Worm (Caenorhabditis elegans): ENCODE data around the gene F31F4.1.

Gene F31F4.1

ce11 chrV:676090-676489, 7.8 kb upstream of the F31F4.1 start:
- TF ChIP-seq snpc-4 (tag; optimal IDR thresholded peaks at IDR 0.05) = peak; percentile 27
- no peak for TF ChIP-seq nhr-71 (tag; optimal IDR thresholded peaks at IDR 0.05)

DNA sequence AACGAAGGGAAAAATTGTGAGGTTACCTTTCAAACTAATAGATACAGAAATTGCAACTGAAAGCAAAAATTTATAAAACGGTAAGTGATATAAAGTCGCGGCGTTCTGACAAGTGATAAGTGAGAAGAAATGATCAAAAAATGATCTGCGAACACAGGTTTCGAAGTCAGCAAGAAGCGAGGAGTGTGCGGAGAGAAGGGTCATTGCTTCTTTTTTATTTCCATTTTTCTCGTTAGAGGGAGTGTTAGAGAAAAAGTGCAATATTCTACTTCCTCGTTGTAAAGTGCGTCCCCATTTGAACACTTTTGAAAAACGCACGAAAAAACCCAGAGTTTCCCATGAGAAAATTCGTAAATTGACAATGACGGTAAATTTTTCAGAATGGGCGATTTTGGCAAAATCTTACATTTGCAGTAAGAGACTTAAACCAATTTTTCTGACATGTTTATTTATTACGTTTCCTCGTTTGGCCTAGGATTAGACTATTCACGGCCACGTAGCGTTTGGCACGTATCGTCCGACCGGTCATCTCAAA, 7.2 kb upstream of the F31F4.1 start, which contains the start of the genes fbxa-72 and srx-21:
TSS of gene fbxa-72 (minus strand) at position 204 of the 535 bp plus-strand sequence.
TSS of gene srx-21 (plus strand) at position 485 of the 535 bp plus-strand sequence.
- TF ChIP-seq alr-1 (tag; optimal IDR thresholded peaks at IDR 0.05; ENCODE audit: borderline replicate concordance) = no peak
- TF ChIP-seq nhr-85 (tag) = peak; percentile 23
- peak; percentile 50 for TF ChIP-seq blmp-1 (tag; optimal IDR thresholded peaks at IDR 0.05)
- TF ChIP-seq nhr-47 (tag; optimal IDR thresholded peaks at IDR 0.05) = no peak
- no peak for TF ChIP-seq nhr-19 (GFP tag; conservative IDR thresholded peaks at IDR 0.05)

- TF ChIP-seq efl-1 (optimal IDR thresholded peaks at IDR 0.05) (no peak), efl-1 (GFP tag; optimal IDR thresholded peaks at IDR 0.05 in 1 of 2) (peak in 1 of 2 experiments; percentile 65), snpc-4 (tag; optimal IDR thresholded peaks at IDR 0.05) (no peak)
These were observed 4.2 kb upstream of the F31F4.1 start, which contains the start of gene srx-22 for ce11 chrV:679663-680062. Gene srx-22, plus strand, starts transcription at chrV:679963.

ce11 chrV:682031-682430, 1.8 kb upstream of the F31F4.1 start, which contains the start of gene srx-23:
Gene srx-23, plus strand, starts transcription at chrV:682331.
- TF ChIP-seq dpl-1 (GFP tag; optimal IDR thresholded peaks at IDR 0.05) (no peak), fkh-8 (tag; optimal IDR thresholded peaks at IDR 0.05) (peak; percentile 49), nhr-71 (tag; optimal IDR thresholded peaks at IDR 0.05) (no peak), sox-4 (tag; optimal IDR thresholded peaks at IDR 0.05) (peak; percentile 56), hlh-17 (GFP tag; optimal IDR thresholded peaks at IDR 0.05; ENCODE audit: borderline replicate concordance) (no peak), zag-1 (tag; optimal IDR thresholded peaks at IDR 0.05) (no peak), fkh-10 (GFP tag; optimal IDR thresholded peaks at IDR 0.05) (no peak), nhr-90 (tag; optimal IDR thresholded peaks at IDR 0.05; ENCODE audit: poor library complexity) (no peak)

DNA sequence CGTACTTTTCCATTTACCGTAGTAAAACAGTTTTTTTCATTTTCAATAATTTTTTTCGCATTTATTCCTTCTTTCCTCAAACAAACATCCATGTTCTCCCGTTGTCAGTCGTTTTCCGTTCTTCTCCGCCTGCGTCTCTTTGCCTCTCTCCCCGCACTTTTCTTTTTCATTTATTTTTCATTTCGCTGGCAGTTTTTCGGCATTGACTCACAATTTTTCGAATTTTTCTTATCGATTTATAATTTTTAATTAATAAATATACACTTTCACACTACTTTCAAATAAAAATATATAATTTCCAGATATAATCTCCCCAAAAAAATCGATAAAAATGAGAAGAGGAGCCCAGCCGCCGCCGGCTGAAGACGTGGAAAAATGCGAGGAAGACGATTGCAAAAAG, 3.5 kb downstream of the F31F4.1 start, which contains the start of gene H25P19.1:
TSS of gene H25P19.1 (plus strand) at position 301 of the 400 bp plus-strand sequence.
- TF ChIP-seq blmp-1 (tag; optimal IDR thresholded peaks at IDR 0.05) (peak; percentile 66), nhr-19 (GFP tag; conservative IDR thresholded peaks at IDR 0.05) (no peak)

DNA sequence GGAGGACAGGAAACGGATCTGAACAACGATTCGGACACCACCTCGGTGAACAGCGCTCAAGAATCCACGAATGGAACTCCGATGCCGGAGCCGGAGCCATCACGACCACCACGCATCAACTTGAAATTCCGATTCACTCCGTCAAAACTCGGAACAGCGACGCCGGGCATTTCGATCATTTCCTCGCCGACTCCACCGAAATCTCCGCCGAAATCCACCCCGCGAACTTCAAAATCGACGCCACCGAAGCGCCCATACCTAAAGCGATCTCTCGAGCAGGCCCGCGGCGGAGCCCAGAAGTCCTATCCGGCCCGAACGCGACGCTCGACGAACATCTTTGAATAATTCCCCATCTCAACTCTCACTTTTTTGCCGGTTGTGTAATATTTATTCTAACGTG, 5.7 kb downstream of the F31F4.1 start:
- TF ChIP-seq ceh-88 (GFP tag; IDR thresholded peaks at IDR 0.05) (no peak), lir-3 (tag; optimal IDR thresholded peaks at IDR 0.05; ENCODE audit: poor library complexity) (no peak), grh-1 (GFP tag; IDR thresholded peaks at IDR 0.05) (no peak), nhr-20 (tag; optimal IDR thresholded peaks at IDR 0.05) (no peak), ama-1 (optimal IDR thresholded peaks at IDR 0.05) (no peak), nhr-19 (GFP tag; conservative IDR thresholded peaks at IDR 0.05) (no peak), mef-2 (tag; optimal IDR thresholded peaks at IDR 0.05) (no peak), swsn-7 (tag; optimal IDR thresholded peaks at IDR 0.05) (no peak), egl-13 (tag; optimal IDR thresholded peaks at IDR 0.05) (no peak), C16A3.4 (tag; optimal IDR thresholded peaks at IDR 0.05) (no peak), sptf-1 (tag; optimal IDR thresholded peaks at IDR 0.05) (no peak), F16B12.6 (tag; optimal IDR thresholded peaks at IDR 0.05) (no peak), ztf-11 (tag; optimal IDR thresholded peaks at IDR 0.05) (no peak), jun-1 (tag; optimal IDR thresholded peaks at IDR 0.05) (no peak), ets-5 (GFP tag; IDR thresholded peaks at IDR 0.05) (no peak), fkh-4 (tag; optimal IDR thresholded peaks at IDR 0.05; ENCODE audit: borderline replicate concordance) (no peak), nhr-11 (tag; optimal IDR thresholded peaks at IDR 0.05) (no peak), ces-1 (GFP tag; optimal IDR thresholded peaks at IDR 0.05) (no peak), isw-1 (GFP tag; IDR thresholded peaks at IDR 0.05) (no peak)
